Worm (Caenorhabditis elegans): ENCODE data around the gene col-168.

col-168 gene

DNA sequence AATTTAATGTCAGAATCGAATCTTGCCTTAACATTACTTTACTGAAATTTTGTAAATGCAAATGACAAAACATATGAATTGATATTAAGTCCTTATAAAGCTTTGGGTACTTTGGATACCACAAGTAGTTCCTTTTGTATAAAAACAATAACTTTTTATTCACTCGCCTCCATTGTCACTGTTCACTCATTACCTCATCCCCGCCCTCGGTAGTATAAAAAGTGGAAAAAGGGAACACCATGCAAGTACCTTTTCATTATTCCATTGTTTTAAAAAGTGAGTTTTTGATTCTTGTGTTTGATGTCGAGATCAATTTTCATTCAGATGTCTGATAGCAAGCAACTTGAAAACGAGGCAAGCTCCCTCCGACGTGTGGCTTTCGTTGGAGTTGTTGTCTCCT lies 7.8 kb downstream of the col-168 start, which contains the start of gene col-171:
TSS of gene col-171 (plus strand) at position 301 of the 400 bp plus-strand sequence.
- TF ChIP-seq nhr-77 (tag; optimal IDR thresholded peaks at IDR 0.05) (no peak), unc-62 (GFP tag; optimal IDR thresholded peaks at IDR 0.05) (no peak), elt-1 (tag; optimal IDR thresholded peaks at IDR 0.05) (no peak), mdl-1 (tag; optimal IDR thresholded peaks at IDR 0.05) (no peak), eor-1 (tag; optimal IDR thresholded peaks at IDR 0.05) (no peak), pqm-1 (tag; optimal IDR thresholded peaks at IDR 0.05) (no peak), ceh-9 (tag; optimal IDR thresholded peaks at IDR 0.05) (no peak)

DNA sequence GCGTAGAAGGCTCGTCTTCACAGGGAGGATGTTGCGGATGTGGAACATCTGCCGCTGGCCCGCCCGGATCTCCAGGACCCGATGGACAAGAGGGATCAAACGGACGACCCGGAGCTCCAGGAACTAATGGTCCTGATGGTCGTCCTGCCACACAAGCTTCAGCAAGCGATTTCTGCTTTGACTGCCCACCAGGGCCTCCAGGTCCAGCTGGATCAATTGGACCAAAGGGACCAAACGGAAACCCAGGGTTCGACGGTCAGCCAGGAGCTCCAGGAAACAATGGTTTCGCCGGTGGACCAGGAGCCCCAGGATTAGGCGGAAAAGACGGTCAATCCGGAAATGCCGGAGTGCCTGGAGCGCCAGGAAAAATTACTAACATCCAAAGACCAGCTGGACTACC lies 8.4 kb downstream of the col-168 start:
- TF ChIP-seq nhr-25 (tag; optimal IDR thresholded peaks at IDR 0.05), result no peak
- TF ChIP-seq skn-1 (tag; optimal IDR thresholded peaks at IDR 0.05), result no peak
- no peak for TF ChIP-seq ceh-9 (tag; optimal IDR thresholded peaks at IDR 0.05)
- no peak for TF ChIP-seq lsy-12 (tag; optimal IDR thresholded peaks at IDR 0.05)
- no peak for TF ChIP-seq nhr-43 (tag; optimal IDR thresholded peaks at IDR 0.05; ENCODE audit: poor library complexity, severe bottlenecking)
- no peak for TF ChIP-seq ztf-4 (tag; optimal IDR thresholded peaks at IDR 0.05)
- no peak for TF ChIP-seq nhr-237 (tag; optimal IDR thresholded peaks at IDR 0.05)
- TF ChIP-seq lin-15B (tag; optimal IDR thresholded peaks at IDR 0.05), result no peak
- TF ChIP-seq mdl-1 (tag; optimal IDR thresholded peaks at IDR 0.05), result no peak
- TF ChIP-seq elt-3 (tag; optimal IDR thresholded peaks at IDR 0.05), result no peak
- TF ChIP-seq aly-2 (tag; optimal IDR thresholded peaks at IDR 0.05), result no peak
- no peak for TF ChIP-seq unc-62 (GFP tag; optimal IDR thresholded peaks at IDR 0.05)
- TF ChIP-seq pha-4 (tag; optimal IDR thresholded peaks at IDR 0.05), result no peak
- TF ChIP-seq sea-2 (GFP tag; optimal IDR thresholded peaks at IDR 0.05), result no peak
- TF ChIP-seq ceh-16 (tag; optimal IDR thresholded peaks at IDR 0.05), result no peak
- no peak for TF ChIP-seq egl-5 (tag; optimal IDR thresholded peaks at IDR 0.05)
- TF ChIP-seq pqm-1 (tag; optimal IDR thresholded peaks at IDR 0.05), result no peak
- no peak for TF ChIP-seq R02D3.7 (tag; optimal IDR thresholded peaks at IDR 0.05)
- no peak for TF ChIP-seq mml-1 (tag; optimal IDR thresholded peaks at IDR 0.05)
- no peak for TF ChIP-seq nhr-23 (tag; optimal IDR thresholded peaks at IDR 0.05)

DNA sequence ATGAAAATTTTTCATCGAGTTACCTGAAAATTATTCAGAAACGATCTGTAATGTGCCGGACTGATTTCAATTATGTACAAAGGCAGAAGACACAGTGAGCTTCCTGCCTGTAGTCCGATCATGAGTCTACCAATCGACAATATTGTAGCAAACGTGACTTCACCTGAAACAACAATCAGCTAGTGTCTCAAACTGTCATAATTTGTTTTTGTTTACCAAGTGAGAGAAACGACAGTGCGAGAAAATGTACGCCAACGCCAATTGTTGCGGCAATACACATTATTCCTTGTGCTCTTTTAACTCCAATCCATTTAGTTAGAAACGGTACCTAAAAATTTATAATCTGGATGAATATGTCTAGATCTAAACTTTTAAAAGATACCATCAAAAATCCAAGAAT lies 11.2 kb downstream of the col-168 start:
- TF ChIP-seq elt-2 (tag; optimal IDR thresholded peaks at IDR 0.05) (peak; percentile 12), hmg-11 (tag; optimal IDR thresholded peaks at IDR 0.05) (no peak)

DNA sequence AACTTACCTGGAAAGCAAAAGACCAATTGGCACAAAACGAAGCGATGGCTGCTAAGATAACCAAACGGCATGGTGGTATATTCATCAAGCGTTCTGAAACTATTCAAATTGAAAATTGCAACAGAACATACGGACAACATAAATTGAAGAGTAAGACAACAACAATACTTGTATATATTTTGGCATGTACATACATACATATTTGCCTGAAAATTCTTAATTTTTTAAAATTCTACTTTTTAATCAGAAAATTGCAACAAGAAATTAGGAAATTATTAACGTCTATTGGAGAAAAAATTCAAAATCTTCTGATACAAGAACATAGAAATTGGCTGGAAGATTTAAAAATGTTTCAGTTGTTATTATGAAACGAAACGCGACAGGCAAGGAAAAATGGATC lies 11.8 kb downstream of the col-168 start, which contains the start of gene C03B1.13:
TSS of gene C03B1.13 (minus strand) at position 101 of the 400 bp plus-strand sequence.
- TF ChIP-seq pha-4 (tag; optimal IDR thresholded peaks at IDR 0.05), result no peak
- no peak for TF ChIP-seq elt-2 (tag; optimal IDR thresholded peaks at IDR 0.05)
- no peak for TF ChIP-seq daf-12 (tag; optimal IDR thresholded peaks at IDR 0.05)
- no peak for TF ChIP-seq elt-1 (tag; optimal IDR thresholded peaks at IDR 0.05)
- TF ChIP-seq ama-1 (optimal IDR thresholded peaks at IDR 0.05), result no peak
- no peak for TF ChIP-seq nhr-12 (tag; optimal IDR thresholded peaks at IDR 0.05)
- no peak for TF ChIP-seq eor-1 (tag; optimal IDR thresholded peaks at IDR 0.05)

DNA sequence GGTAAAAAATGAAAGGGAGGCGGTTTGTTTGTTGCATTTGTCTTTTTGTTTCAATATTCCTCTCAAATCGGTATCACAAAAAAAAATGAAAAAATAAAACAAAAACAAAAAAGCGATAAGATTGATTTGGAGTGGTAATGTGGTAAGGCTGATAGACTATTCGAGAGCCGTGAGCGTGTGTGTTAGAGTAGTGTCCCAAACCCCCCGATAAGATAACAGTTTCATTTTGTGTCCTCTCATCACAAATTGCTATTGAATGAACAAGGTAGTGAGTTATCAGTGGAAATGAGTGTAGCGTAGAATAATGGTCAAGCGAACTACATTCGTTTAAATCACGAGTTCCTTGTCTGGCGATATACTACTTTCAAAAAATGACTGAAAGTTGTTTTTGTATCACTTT lies 12.3 kb downstream of the col-168 start:
- TF ChIP-seq ztf-4 (tag; optimal IDR thresholded peaks at IDR 0.05) (no peak), nhr-11 (tag; optimal IDR thresholded peaks at IDR 0.05) (no peak), pha-4 (tag; optimal IDR thresholded peaks at IDR 0.05) (peak; percentile 30), pqm-1 (tag; optimal IDR thresholded peaks at IDR 0.05) (peak; percentile 99), unc-62 (GFP tag; optimal IDR thresholded peaks at IDR 0.05) (no peak), nhr-76 (tag; optimal IDR thresholded peaks at IDR 0.05) (no peak), elt-3 (tag; optimal IDR thresholded peaks at IDR 0.05) (no peak), nhr-12 (tag; optimal IDR thresholded peaks at IDR 0.05) (no peak), elt-1 (tag; optimal IDR thresholded peaks at IDR 0.05) (no peak), elt-2 (tag; optimal IDR thresholded peaks at IDR 0.05) (peak; percentile 99), egl-27 (tag; optimal IDR thresholded peaks at IDR 0.05) (peak; percentile 16)

DNA sequence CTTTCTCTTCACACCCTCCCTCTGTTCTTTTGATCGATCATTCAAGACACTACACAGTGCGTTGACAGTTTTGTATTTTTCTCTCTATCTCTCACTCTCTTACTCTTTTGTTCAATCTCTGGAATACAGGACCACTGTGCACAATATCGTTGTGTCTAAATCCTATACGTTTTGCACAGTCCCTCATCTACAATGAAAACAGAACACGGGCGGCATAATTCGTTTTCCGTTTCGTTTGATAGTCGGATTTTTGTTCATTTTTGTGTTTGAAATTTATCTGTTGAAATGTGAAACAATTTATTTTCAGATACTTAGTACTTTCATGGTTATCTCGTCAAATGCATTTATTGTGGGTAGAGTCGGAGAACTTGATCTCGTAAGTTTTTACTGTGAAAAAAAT lies 15.3 kb downstream of the col-168 start, which contains the start of gene C03B1.7:
TSS of gene C03B1.7 (plus strand) at position 301 of the 400 bp plus-strand sequence.
- TF ChIP-seq egl-27 (tag; optimal IDR thresholded peaks at IDR 0.05), result no peak
- no peak for TF ChIP-seq nhr-77 (tag; optimal IDR thresholded peaks at IDR 0.05)
- TF ChIP-seq elt-3 (tag; optimal IDR thresholded peaks at IDR 0.05), result no peak
- no peak for TF ChIP-seq mml-1 (tag; optimal IDR thresholded peaks at IDR 0.05)
- TF ChIP-seq elt-1 (tag; optimal IDR thresholded peaks at IDR 0.05), result no peak
- TF ChIP-seq ceh-16 (tag; optimal IDR thresholded peaks at IDR 0.05), result no peak
- no peak for TF ChIP-seq ceh-28 (tag; optimal IDR thresholded peaks at IDR 0.05)
- TF ChIP-seq nhr-11 (tag; optimal IDR thresholded peaks at IDR 0.05), result no peak
- TF ChIP-seq nhr-237 (tag; optimal IDR thresholded peaks at IDR 0.05), result no peak
- no peak for TF ChIP-seq ztf-4 (tag; optimal IDR thresholded peaks at IDR 0.05)
- TF ChIP-seq sea-2 (GFP tag; optimal IDR thresholded peaks at IDR 0.05), result no peak
- no peak for TF ChIP-seq ama-1 (optimal IDR thresholded peaks at IDR 0.05)
- no peak for TF ChIP-seq snpc-4 (tag; optimal IDR thresholded peaks at IDR 0.05)
- no peak for TF ChIP-seq zag-1 (tag; optimal IDR thresholded peaks at IDR 0.05)
- TF ChIP-seq fos-1 (tag; optimal IDR thresholded peaks at IDR 0.05), result no peak
- TF ChIP-seq fkh-2 (tag; optimal IDR thresholded peaks at IDR 0.05), result no peak
- TF ChIP-seq tbx-2 (tag; optimal IDR thresholded peaks at IDR 0.05), result no peak
- no peak for TF ChIP-seq fkh-10 (GFP tag; optimal IDR thresholded peaks at IDR 0.05)
- no peak for TF ChIP-seq nhr-76 (tag; optimal IDR thresholded peaks at IDR 0.05)
